Worm (Caenorhabditis elegans): ENCODE measurements around the gene erh-1.
A peak's percentile ranks its signal among the peaks of the same experiment; 100 is the strongest.

Gene erh-1

DNA sequence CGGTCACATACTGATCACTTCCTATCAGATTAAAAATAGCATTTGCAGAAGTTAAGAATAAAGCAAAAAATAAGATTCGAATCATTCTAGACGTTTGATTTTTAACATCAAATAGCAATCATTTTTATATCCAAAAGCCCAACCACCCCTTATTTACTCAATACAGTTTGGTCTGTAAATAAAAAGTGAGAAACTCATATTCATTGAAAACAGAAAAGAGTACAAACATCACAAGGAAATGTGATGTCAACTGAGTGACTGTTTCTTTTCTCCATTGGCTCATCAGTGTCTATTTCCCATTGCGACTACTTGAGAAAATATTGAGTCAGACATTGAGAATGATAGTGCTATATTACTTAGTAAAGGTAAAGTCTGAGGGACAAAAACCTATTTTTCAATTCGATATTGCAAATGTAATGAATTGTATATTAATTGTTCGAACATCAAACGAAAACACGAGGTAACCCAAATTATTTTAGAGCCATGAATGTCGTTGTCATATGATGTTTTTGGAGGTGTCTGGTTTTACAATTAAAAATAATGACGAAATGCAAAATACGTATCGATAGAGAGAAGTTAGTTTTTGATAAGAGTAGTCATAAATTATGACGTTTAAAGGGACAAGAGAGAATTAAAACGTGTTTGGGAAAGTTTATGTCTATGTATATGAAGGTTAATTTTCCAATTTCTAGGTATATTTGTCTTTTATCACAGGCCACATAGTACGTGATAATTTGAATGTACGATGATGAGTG is 11.0 kb upstream of the erh-1 start, which contains the start of gene ttr-23 (continued):
- TF ChIP-seq nhr-85 (tag) (peak; percentile 66), dpl-1 (GFP tag; optimal IDR thresholded peaks at IDR 0.05) (no peak), efl-1 (optimal IDR thresholded peaks at IDR 0.05) (no peak), efl-1 (GFP tag; optimal IDR thresholded peaks at IDR 0.05 in 1 of 2) (peak in 1 of 2 experiments; percentile 36), mab-9 (GFP tag; IDR thresholded peaks at IDR 0.05) (no peak), jun-1 (tag; optimal IDR thresholded peaks at IDR 0.05) (no peak), tlp-1 (tag; optimal IDR thresholded peaks at IDR 0.05) (peak; percentile 24), nhr-71 (tag; optimal IDR thresholded peaks at IDR 0.05) (peak; percentile 62)

DNA sequence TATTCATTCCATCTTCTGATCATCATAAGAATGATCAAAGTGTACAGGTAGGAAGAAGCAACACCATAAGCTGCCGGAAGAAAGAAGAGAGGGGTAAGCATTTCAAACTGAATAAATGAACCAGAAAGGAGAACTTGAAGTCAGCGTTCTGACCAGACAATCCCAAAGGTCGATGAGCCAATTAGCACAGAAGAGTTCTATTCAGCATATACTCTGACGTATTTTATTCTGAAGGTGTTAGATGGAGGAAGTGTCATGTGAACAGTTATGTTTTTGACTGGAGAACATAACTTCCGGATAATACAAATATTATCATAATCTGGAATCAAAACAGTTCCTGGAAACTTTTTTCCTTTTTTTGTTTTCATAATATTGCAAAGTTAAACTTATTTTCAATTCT is 9.8 kb upstream of the erh-1 start, which contains the start of gene srg-32:
Gene srg-32 (minus strand): TSS at position 101 of the 400 bp plus-strand sequence.
- TF ChIP-seq unc-86 (tag; optimal IDR thresholded peaks at IDR 0.05) (no peak), hpl-2 (GFP tag; optimal IDR thresholded peaks at IDR 0.05) (no peak), vab-15 (tag; optimal IDR thresholded peaks at IDR 0.05) (no peak), snu-23 (GFP tag; optimal IDR thresholded peaks at IDR 0.05) (no peak), Y116A8C.19 (tag; optimal IDR thresholded peaks at IDR 0.05; ENCODE audit: borderline replicate concordance) (no peak), dpl-1 (GFP tag; optimal IDR thresholded peaks at IDR 0.05) (no peak), nhr-76 (tag; optimal IDR thresholded peaks at IDR 0.05) (no peak), nhr-90 (tag; optimal IDR thresholded peaks at IDR 0.05; ENCODE audit: poor library complexity) (no peak), sptf-1 (tag; optimal IDR thresholded peaks at IDR 0.05) (no peak), jun-1 (tag; optimal IDR thresholded peaks at IDR 0.05) (no peak), ets-5 (GFP tag; IDR thresholded peaks at IDR 0.05) (no peak), swsn-7 (tag; optimal IDR thresholded peaks at IDR 0.05) (no peak), unc-62 (GFP tag; optimal IDR thresholded peaks at IDR 0.05) (no peak), nhr-12 (tag; optimal IDR thresholded peaks at IDR 0.05) (no peak), ceh-82 (tag; optimal IDR thresholded peaks at IDR 0.05) (no peak), mab-9 (GFP tag; IDR thresholded peaks at IDR 0.05) (no peak), lin-13 (GFP tag; optimal IDR thresholded peaks at IDR 0.05) (no peak), C34B4.2 (tag; optimal IDR thresholded peaks at IDR 0.05) (no peak), nhr-19 (GFP tag; conservative IDR thresholded peaks at IDR 0.05) (no peak), mdl-1 (tag; optimal IDR thresholded peaks at IDR 0.05) (no peak)

DNA sequence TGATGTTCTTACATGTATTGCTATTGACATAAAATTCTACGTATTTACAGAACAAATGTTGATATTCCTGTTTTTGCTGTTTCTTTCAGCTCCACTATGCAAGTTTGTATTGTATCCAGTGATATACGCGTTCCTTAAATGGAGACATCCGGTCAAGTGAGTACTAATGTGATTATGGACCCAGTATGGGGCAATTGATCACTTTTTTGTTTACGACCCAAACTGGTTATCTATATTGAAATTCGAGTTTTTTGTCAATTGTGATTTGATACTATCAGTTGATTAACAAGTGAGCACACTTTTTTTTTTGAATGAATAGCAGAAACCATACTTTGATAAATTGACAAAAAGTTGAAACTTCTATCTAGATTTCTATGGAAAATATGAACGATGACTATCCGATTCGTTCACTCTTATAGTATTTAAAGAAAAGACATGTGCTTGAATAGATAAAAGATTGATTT is 2.9 kb upstream of the erh-1 start, which contains the start of gene T21C9.6:
Gene T21C9.6 (plus strand): TSS at position 51 of the 464 bp plus-strand sequence.
- peak; percentile 25 for TF ChIP-seq elt-2 (tag; optimal IDR thresholded peaks at IDR 0.05)
- TF ChIP-seq lin-13 (GFP tag; optimal IDR thresholded peaks at IDR 0.05): no peak
- TF ChIP-seq efl-1 (optimal IDR thresholded peaks at IDR 0.05): no peak
- TF ChIP-seq efl-1 (GFP tag; optimal IDR thresholded peaks at IDR 0.05 in 1 of 2): no peak

DNA sequence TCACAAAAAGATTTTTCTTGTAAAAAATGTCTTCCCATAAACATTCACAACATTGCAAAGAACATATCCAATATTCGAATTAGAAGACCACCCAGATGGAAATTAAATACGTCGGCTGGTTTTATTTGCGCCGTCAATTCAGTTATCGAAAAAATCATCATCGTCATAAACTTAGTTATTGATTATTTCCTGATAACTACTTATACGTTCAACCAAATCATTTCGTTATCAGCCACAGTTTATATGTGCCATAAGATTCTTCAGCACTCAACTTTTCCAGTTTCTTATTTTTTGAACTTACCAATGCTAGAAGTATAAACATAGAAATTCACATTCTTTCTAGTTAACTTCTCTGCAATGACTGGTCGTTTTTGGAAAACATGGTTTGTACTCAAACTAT is 1.7 kb upstream of the erh-1 start:
- TF ChIP-seq snpc-4 (tag; optimal IDR thresholded peaks at IDR 0.05) (no peak), rnt-1 (tag; optimal IDR thresholded peaks at IDR 0.05) (no peak), nhr-237 (tag; optimal IDR thresholded peaks at IDR 0.05) (no peak), fkh-8 (tag; optimal IDR thresholded peaks at IDR 0.05) (no peak), irx-1 (tag; optimal IDR thresholded peaks at IDR 0.05) (no peak), nhr-11 (tag; optimal IDR thresholded peaks at IDR 0.05) (no peak), unc-30 (tag; optimal IDR thresholded peaks at IDR 0.05) (no peak), ceh-88 (GFP tag; IDR thresholded peaks at IDR 0.05) (no peak), nhr-90 (tag; optimal IDR thresholded peaks at IDR 0.05; ENCODE audit: poor library complexity) (no peak), isw-1 (GFP tag; IDR thresholded peaks at IDR 0.05) (no peak), xbp-1 (tag; optimal IDR thresholded peaks at IDR 0.05) (no peak), ces-1 (GFP tag; optimal IDR thresholded peaks at IDR 0.05) (no peak), elt-2 (tag; optimal IDR thresholded peaks at IDR 0.05) (peak; percentile 40), fkh-4 (tag; optimal IDR thresholded peaks at IDR 0.05; ENCODE audit: borderline replicate concordance) (no peak), fos-1 (tag; optimal IDR thresholded peaks at IDR 0.05) (no peak), ceh-82 (tag; optimal IDR thresholded peaks at IDR 0.05) (no peak), lin-35 (GFP tag; optimal IDR thresholded peaks at IDR 0.05) (peak in 1 of 2 experiments; percentile 9), unc-62 (GFP tag; optimal IDR thresholded peaks at IDR 0.05) (no peak), lin-14 (GFP tag; optimal IDR thresholded peaks at IDR 0.05) (no peak), tlp-1 (tag; optimal IDR thresholded peaks at IDR 0.05) (peak; percentile 56), sup-37 (GFP tag; optimal IDR thresholded peaks at IDR 0.05) (no peak)

All from whole organism, L1 larva.